Fruit fly (Drosophila melanogaster): ENCODE results near the gene CG14624.

Gene CG14624

dm6 chrX:1234817-1235617, 28.5 kb downstream of the CG14624 start (continued):
- TF ChIP-seq NC2β (GFP tag; optimal IDR thresholded peaks at IDR 0.05) (peak; percentile 20), lola (GFP tag; optimal IDR thresholded peaks at IDR 0.05) (peak in 1 of 3 experiments; percentile 78), Asciz (GFP tag; optimal IDR thresholded peaks at IDR 0.05) (peak; percentile 68), CG12942 (GFP tag; optimal IDR thresholded peaks at IDR 0.05) (peak; percentile 43), cad (GFP tag; optimal IDR thresholded peaks at IDR 0.05) (no peak), peb (GFP tag; IDR thresholded peaks at IDR 0.05) (peak; percentile 73), Dip3 (GFP tag; optimal IDR thresholded peaks at IDR 0.05) (peak; percentile 78), Bdp1 (GFP tag; optimal IDR thresholded peaks at IDR 0.05) (peak; percentile 56), CG12769 (tag; optimal IDR thresholded peaks at IDR 0.05) (peak; percentile 82), maf-S (GFP tag; optimal IDR thresholded peaks at IDR 0.05) (peak; percentile 34), al (GFP tag; IDR thresholded peaks at IDR 0.05) (peak; percentile 67), D19B (GFP tag; optimal IDR thresholded peaks at IDR 0.05) (peak; percentile 93), knrl (GFP tag; IDR thresholded peaks at IDR 0.05; ENCODE audit: partially characterized antibody) (no peak), HLHmδ (GFP tag; optimal IDR thresholded peaks at IDR 0.05) (no peak), HLH54F (GFP tag; optimal IDR thresholded peaks at IDR 0.05) (peak; percentile 82), CG1603 (tag; optimal IDR thresholded peaks at IDR 0.05) (peak; percentile 92), Dfd (GFP tag; optimal IDR thresholded peaks at IDR 0.05) (no peak), aop (GFP tag; IDR thresholded peaks at IDR 0.05) (peak; percentile 72; the same call in 1 of the 2 replicates), CG12659 (GFP tag; optimal IDR thresholded peaks at IDR 0.05) (peak; percentile 72), dpn (GFP tag; optimal IDR thresholded peaks at IDR 0.05) (peak; percentile 58), CG30020 (tag; optimal IDR thresholded peaks at IDR 0.05) (peak; percentile 46), Hr3 (GFP tag; optimal IDR thresholded peaks at IDR 0.05) (peak; percentile 79), CG4854 (GFP tag; optimal IDR thresholded peaks at IDR 0.05) (peak; percentile 70), Nf-YB (GFP tag; optimal IDR thresholded peaks at IDR 0.05) (peak; percentile 58), NFAT (GFP tag; IDR thresholded peaks at IDR 0.05) (peak; percentile 71), jumu (GFP tag; optimal IDR thresholded peaks at IDR 0.05) (peak; percentile 79), D19A (tag; optimal IDR thresholded peaks at IDR 0.05) (peak; percentile 100), CG12299 (tag; optimal IDR thresholded peaks at IDR 0.05) (peak; percentile 70), YL-1 (GFP tag; optimal IDR thresholded peaks at IDR 0.05) (no peak), rib (GFP tag; IDR thresholded peaks at IDR 0.05) (no peak), HLH4C (GFP tag; IDR thresholded peaks at IDR 0.05; ENCODE audit: partially characterized antibody) (no peak), pb (GFP tag; optimal IDR thresholded peaks at IDR 0.05) (peak; percentile 69), row (GFP tag; IDR thresholded peaks at IDR 0.05) (peak; percentile 97), CG14965 (GFP tag; optimal IDR thresholded peaks at IDR 0.05; ENCODE audit: borderline replicate concordance) (peak; percentile 4), CG7357 (GFP tag; IDR thresholded peaks at IDR 0.05) (peak; percentile 72), Dref (GFP tag; IDR thresholded peaks at IDR 0.05) (no peak), PHDP (tag; optimal IDR thresholded peaks at IDR 0.05) (peak; percentile 85), mirr (GFP tag; optimal IDR thresholded peaks at IDR 0.05) (peak; percentile 36), CG11723 (GFP tag; optimal IDR thresholded peaks at IDR 0.05) (peak; percentile 66), Ada2b (GFP tag; IDR thresholded peaks at IDR 0.05) (peak; percentile 61), CG7372 (GFP tag; IDR thresholded peaks at IDR 0.05) (no peak; the same call in 1 of the 2 replicates), stwl (tag; optimal IDR thresholded peaks at IDR 0.05) (peak; percentile 49), corto (GFP tag; optimal IDR thresholded peaks at IDR 0.05) (no peak), CG10979 (tag; optimal IDR thresholded peaks at IDR 0.05) (peak; percentile 84), Jarid2 (GFP tag; optimal IDR thresholded peaks at IDR 0.05) (peak; percentile 46), CG31365 (tag; optimal IDR thresholded peaks at IDR 0.05) (peak; percentile 54), CG17385 (GFP tag; optimal IDR thresholded peaks at IDR 0.05) (peak; percentile 56), bcd (GFP tag; optimal IDR thresholded peaks at IDR 0.05) (peak; percentile 82), nmo (GFP tag; optimal IDR thresholded peaks at IDR 0.05) (peak; percentile 88)
